Fruit fly (Drosophila melanogaster) whole organism: ENCODE results near the gene CG14075.

Experiments
- CG8478 ChIP-seq: fragments of >200 bp; optimal IDR thresholded peaks from 2 replicates; lab custom pipeline; 2018; ENCODE audit warnings: inconsistent platforms
- Dll ChIP-seq: fragments of >200 bp; optimal IDR thresholded peaks from 2 replicates; lab custom pipeline; 2017
- EcR ChIP-seq, 2 experiments: fragments of >200 bp; optimal IDR thresholded peaks; 2 replicates each; lab custom pipeline; 2017; ENCODE audit warnings: missing biosample characterization in 2 of 2, missing genetic modification characterization in 2 of 2, missing genetic modification reagents in 2 of 2
- pan ChIP-seq: fragments of >200 bp; optimal IDR thresholded peaks from 2 replicates; lab custom pipeline; 2017
- psq ChIP-seq: fragments of >200 bp; optimal IDR thresholded peaks from 2 replicates; lab custom pipeline; 2017
- usp ChIP-seq: fragments of >200 bp; optimal IDR thresholded peaks from 2 replicates; lab custom pipeline; 2017; ENCODE audit warnings: missing biosample characterization, missing genetic modification characterization, mixed read lengths

The CG14075 gene

dm6 chr3L:18984661-18985060, at the start of gene CG14075:
TSS of gene CG14075 (plus strand) at chr3L:18984961.
- no peak for TF ChIP-seq CG8478 (lab: Kevin White, UChicago)
- no peak for TF ChIP-seq Dll (lab: Kevin White, UChicago)
- no peak for TF ChIP-seq psq
- TF ChIP-seq usp: no peak
- TF ChIP-seq EcR (GFP tag; optimal IDR thresholded peaks at IDR 0.05; lab: Kevin White, UChicago): no peak
- TF ChIP-seq pan (lab: Kevin White, UChicago): no peak

dm6 chr3L:18945938-18946337, 38.8 kb upstream of the CG14075 start, which contains the start of gene CG32204:
TSS of gene CG32204 (minus strand) at chr3L:18946038.
- TF ChIP-seq CG8478 (lab: Kevin White, UChicago): no peak
- TF ChIP-seq psq: no peak
- no peak for TF ChIP-seq EcR (GFP tag; optimal IDR thresholded peaks at IDR 0.05; lab: Kevin White, UChicago)
- TF ChIP-seq Dll (lab: Kevin White, UChicago): no peak
- no peak for TF ChIP-seq usp
- no peak for TF ChIP-seq pan (lab: Kevin White, UChicago)

- no peak for TF ChIP-seq CG8478 (lab: Kevin White, UChicago)
- no peak for TF ChIP-seq EcR (GFP tag; optimal IDR thresholded peaks at IDR 0.05; lab: Kevin White, UChicago)
- no peak for TF ChIP-seq usp
- no peak for TF ChIP-seq pan (lab: Kevin White, UChicago)
- TF ChIP-seq psq: no peak
- no peak for TF ChIP-seq Dll (lab: Kevin White, UChicago)
These were observed 37.8 kb upstream of the CG14075 start for dm6 chr3L:18946956-18947355.

dm6 chr3L:18949137-18949536, 35.6 kb upstream of the CG14075 start:
- no peak for TF ChIP-seq pan (lab: Kevin White, UChicago)
- no peak for TF ChIP-seq psq
- no peak for TF ChIP-seq CG8478 (lab: Kevin White, UChicago)
- no peak for TF ChIP-seq EcR (GFP tag; optimal IDR thresholded peaks at IDR 0.05; lab: Kevin White, UChicago)
- no peak for TF ChIP-seq Dll (lab: Kevin White, UChicago)
- TF ChIP-seq usp: no peak

- TF ChIP-seq usp: no peak
- TF ChIP-seq CG8478 (lab: Kevin White, UChicago): no peak
- TF ChIP-seq Dll (lab: Kevin White, UChicago): no peak
- no peak for TF ChIP-seq EcR (GFP tag; optimal IDR thresholded peaks at IDR 0.05; lab: Kevin White, UChicago)
- TF ChIP-seq psq: no peak
- TF ChIP-seq pan (lab: Kevin White, UChicago): no peak
These were observed 34.4 kb upstream of the CG14075 start, which contains the start of gene CG6836 for dm6 chr3L:18950359-18950758. TSS of gene CG6836 (plus strand) at chr3L:18950629.

- no peak for TF ChIP-seq Dll (lab: Kevin White, UChicago)
- TF ChIP-seq CG8478 (lab: Kevin White, UChicago): no peak
- TF ChIP-seq EcR (GFP tag; optimal IDR thresholded peaks at IDR 0.05; lab: Kevin White, UChicago): no peak
- TF ChIP-seq pan (lab: Kevin White, UChicago): no peak
- TF ChIP-seq psq: no peak
- TF ChIP-seq usp: no peak
These were observed 32.4 kb upstream of the CG14075 start for dm6 chr3L:18952399-18952798.

- TF ChIP-seq usp (no peak), psq (no peak), pan (lab: Kevin White, UChicago) (no peak), CG8478 (lab: Kevin White, UChicago) (no peak), Dll (lab: Kevin White, UChicago) (no peak), EcR (GFP tag; optimal IDR thresholded peaks at IDR 0.05; lab: Kevin White, UChicago) (no peak)
These were observed 27.7 kb upstream of the CG14075 start for dm6 chr3L:18957032-18957431.

dm6 chr3L:18968193-18968969, 16.4 kb upstream of the CG14075 start:
- TF ChIP-seq Dll (lab: Kevin White, UChicago) (no peak), EcR (GFP tag; optimal IDR thresholded peaks at IDR 0.05; lab: Kevin White, UChicago) (no peak), usp (no peak), pan (lab: Kevin White, UChicago) (no peak), CG8478 (lab: Kevin White, UChicago) (no peak), psq (no peak)

- TF ChIP-seq usp: no peak
- TF ChIP-seq psq: no peak
- no peak for TF ChIP-seq Dll (lab: Kevin White, UChicago)
- no peak for TF ChIP-seq EcR (GFP tag; optimal IDR thresholded peaks at IDR 0.05; lab: Kevin White, UChicago)
- no peak for TF ChIP-seq pan (lab: Kevin White, UChicago)
- TF ChIP-seq CG8478 (lab: Kevin White, UChicago): no peak
These were observed 8.0 kb upstream of the CG14075 start for dm6 chr3L:18976720-18977119.

- TF ChIP-seq usp (no peak), EcR (GFP tag; optimal IDR thresholded peaks at IDR 0.05; lab: Kevin White, UChicago) (no peak), pan (lab: Kevin White, UChicago) (no peak), CG8478 (lab: Kevin White, UChicago) (no peak), psq (no peak), Dll (lab: Kevin White, UChicago) (no peak)
These were observed 3.5 kb downstream of the CG14075 start, which contains the start of gene CG11619 for dm6 chr3L:18988055-18988819. TSS of gene CG11619 (minus strand) at chr3L:18988323.

dm6 chr3L:18989611-18990010, 4.8 kb downstream of the CG14075 start, which contains the start of gene CG34256:
TSS of gene CG34256 (minus strand) at chr3L:18989815.
- TF ChIP-seq pan (lab: Kevin White, UChicago): no peak
- TF ChIP-seq psq: no peak
- no peak for TF ChIP-seq EcR (GFP tag; optimal IDR thresholded peaks at IDR 0.05; lab: Kevin White, UChicago)

dm6 chr3L:18992820-18993219, 8.1 kb downstream of the CG14075 start:
- TF ChIP-seq EcR (GFP tag; optimal IDR thresholded peaks at IDR 0.05; lab: Kevin White, UChicago) (no peak), psq (no peak), pan (lab: Kevin White, UChicago) (no peak), usp (no peak), CG8478 (lab: Kevin White, UChicago) (no peak), Dll (lab: Kevin White, UChicago) (no peak)
